Worm (Caenorhabditis elegans) whole organism, midembryonic: ENCODE measurements around the gene pptr-1.

Experiments
- T22C8.4 ChIP-seq: fragments of 200-800 bp; sonication (Bioruptor generic); IDR thresholded peaks from 2 replicates; pipeline ENCODE4 v1.3.6; 2022; ENCODE audit warnings: missing genetic modification characterization, missing compliant biosample characterization
- ref-1 ChIP-seq: fragments of 200-800 bp; sonication (Bioruptor generic); conservative IDR thresholded peaks from 2 replicates; pipeline ENCODE4 v1.3.6; 2022; ENCODE audit warnings: missing genetic modification reagents, missing genetic modification characterization, missing compliant biosample characterization

DNA sequence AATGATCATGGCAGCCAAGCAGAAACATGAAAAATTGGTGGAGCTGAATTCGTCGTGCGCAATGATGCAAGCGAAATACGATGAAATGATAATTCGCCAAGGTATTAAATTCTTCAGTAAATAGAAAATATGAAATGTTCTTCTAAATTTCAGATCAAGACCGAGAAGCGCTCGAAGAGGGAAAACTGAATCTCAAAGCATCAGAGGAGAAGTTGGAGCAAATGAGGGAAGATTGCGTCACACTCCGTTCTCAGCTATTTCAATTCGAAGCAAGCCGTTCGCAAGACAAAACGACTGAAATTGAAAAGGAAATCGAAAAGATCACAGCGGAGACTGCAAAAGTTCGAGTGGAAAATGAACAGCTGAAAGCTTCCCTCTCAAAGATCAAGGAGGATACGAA is 49.0 kb downstream of the pptr-1 start:
- TF ChIP-seq ref-1 (GFP tag; lab: Robert Waterston, UW) (no peak), T22C8.4 (GFP tag; lab: Robert Waterston, UW) (no peak)
